Worm (Caenorhabditis elegans) whole organism, L1 larva: Measurements from ENCODE around the gene srbc-34.
"Not testable (repeated sequence)": the region's sequence is repeated elsewhere in the genome, so short reads cannot be mapped to it uniquely, and the experiment has no call there.

ENCODE experiments used
- C16A3.4 ChIP-seq: fragments of 150-350 bp; optimal IDR thresholded peaks from 2 replicates; lab custom pipeline; 2014; ENCODE audit warnings: missing biosample characterization, missing genetic modification characterization
- lin-14 ChIP-seq: fragments of 200-800 bp; sonication (Bioruptor generic); optimal IDR thresholded peaks from 2 replicates; lab custom pipeline; 2018; ENCODE audit warnings: mild to moderate bottlenecking, missing genetic modification characterization, moderate library complexity, missing compliant biosample characterization
- lin-39 ChIP-seq: fragments of 150-350 bp; optimal IDR thresholded peaks from 2 replicates; lab custom pipeline; 2014; ENCODE audit warnings: missing biosample characterization, missing genetic modification reagents, missing genetic modification characterization
- nhr-28 ChIP-seq: fragments of 150-350 bp; optimal IDR thresholded peaks from 2 replicates; lab custom pipeline; 2014; ENCODE audit warnings: missing biosample characterization, missing genetic modification characterization
- unc-62 ChIP-seq: fragments of 150-350 bp; optimal IDR thresholded peaks from 2 replicates; lab custom pipeline; 2014; ENCODE audit warnings: missing biosample characterization, missing genetic modification reagents, missing genetic modification characterization

- not testable (repeated sequence) for TF ChIP-seq unc-62; lin-14; lin-39 (tag; lab: Kevin White, UChicago); nhr-28 (tag; lab: Kevin White, UChicago); C16A3.4 (tag; lab: Kevin White, UChicago)
These were observed 25.3 kb upstream of the srbc-34 start for ce11 chrV:20180819-20181218.
